Fruit fly (Drosophila melanogaster) whole organism: ENCODE measurements around the gene CG12310.

Experiments used
- CG8478 ChIP-seq: fragments of >200 bp; optimal IDR thresholded peaks from 2 replicates; lab custom pipeline; 2018; ENCODE audit warnings: inconsistent platforms
- Dll ChIP-seq: fragments of >200 bp; optimal IDR thresholded peaks from 2 replicates; lab custom pipeline; 2017
- EcR ChIP-seq, 2 experiments: fragments of >200 bp; optimal IDR thresholded peaks; 2 replicates each; lab custom pipeline; 2017; ENCODE audit warnings: missing biosample characterization in 2 of 2, missing genetic modification characterization in 2 of 2, missing genetic modification reagents in 2 of 2
- pan ChIP-seq: fragments of >200 bp; optimal IDR thresholded peaks from 2 replicates; lab custom pipeline; 2017
- psq ChIP-seq: fragments of >200 bp; optimal IDR thresholded peaks from 2 replicates; lab custom pipeline; 2017
- usp ChIP-seq: fragments of >200 bp; optimal IDR thresholded peaks from 2 replicates; lab custom pipeline; 2017; ENCODE audit warnings: missing biosample characterization, missing genetic modification characterization, mixed read lengths

CG12310 gene

dm6 chr3L:15048091-15048490, 2.5 kb downstream of the CG12310 start:
- TF ChIP-seq usp = no peak
- TF ChIP-seq psq (lab: Kevin White, UChicago) = no peak
- TF ChIP-seq Dll (lab: Kevin White, UChicago) = no peak
- no peak for TF ChIP-seq CG8478
- no peak for TF ChIP-seq pan (lab: Kevin White, UChicago)
- no peak for TF ChIP-seq EcR (GFP tag; optimal IDR thresholded peaks at IDR 0.05; lab: Kevin White, UChicago)

dm6 chr3L:15047606-15048005, 3.0 kb downstream of the CG12310 start:
- TF ChIP-seq psq (lab: Kevin White, UChicago) (no peak), CG8478 (no peak), Dll (lab: Kevin White, UChicago) (no peak)

DNA sequence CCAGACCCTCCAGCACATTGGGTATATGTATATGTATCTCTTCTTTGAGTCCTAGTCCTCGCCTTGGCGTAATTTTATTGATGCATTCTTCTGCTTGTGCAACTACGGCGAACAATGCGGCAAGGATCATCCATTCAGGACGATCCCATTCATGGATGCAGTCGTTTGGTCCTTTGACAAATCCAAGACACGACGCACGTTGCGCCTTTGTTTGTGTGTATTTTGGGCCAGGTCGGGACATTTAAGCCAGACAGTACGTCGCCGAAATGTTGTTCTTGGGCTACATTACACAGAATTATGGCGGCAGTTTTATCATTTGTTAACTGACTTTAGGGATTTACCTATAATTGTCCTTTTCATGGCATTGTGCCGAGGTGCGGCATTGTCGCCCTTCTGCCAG, 5.5 kb downstream of the CG12310 start:
- TF ChIP-seq psq (lab: Kevin White, UChicago) = no peak
- TF ChIP-seq Dll (lab: Kevin White, UChicago) = no peak
- TF ChIP-seq EcR (GFP tag; optimal IDR thresholded peaks at IDR 0.05; lab: Kevin White, UChicago) = no peak
- no peak for TF ChIP-seq pan (lab: Kevin White, UChicago)
- no peak for TF ChIP-seq CG8478
- no peak for TF ChIP-seq usp

DNA sequence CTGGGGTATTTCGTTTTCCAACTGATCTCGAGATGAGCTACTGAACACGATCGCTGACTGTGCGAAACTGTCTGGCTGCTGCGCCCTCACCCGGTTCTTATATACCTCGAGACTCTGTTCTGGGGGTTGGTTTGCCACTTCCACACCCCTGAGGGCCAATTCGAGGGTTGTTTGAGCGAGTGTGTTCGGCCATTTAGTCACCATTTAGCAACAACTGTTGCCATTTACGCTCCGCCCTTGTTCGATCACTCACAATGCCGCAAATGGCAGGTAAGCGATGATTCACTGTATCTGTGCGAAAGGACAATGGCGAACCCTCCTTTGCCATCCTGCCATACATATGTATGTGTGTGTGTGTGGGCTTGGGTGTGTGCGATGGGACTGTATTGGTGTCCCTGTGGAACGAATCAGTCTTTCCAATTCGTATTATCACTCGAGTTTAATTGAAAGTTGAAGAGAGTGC, 6.7 kb downstream of the CG12310 start, which contains the start of gene ind:
TSS of gene ind (minus strand) at position 51 of the 463 bp plus-strand sequence.
- no peak for TF ChIP-seq Dll (lab: Kevin White, UChicago)
- no peak for TF ChIP-seq psq (lab: Kevin White, UChicago)
- no peak for TF ChIP-seq usp
- no peak for TF ChIP-seq EcR (GFP tag; optimal IDR thresholded peaks at IDR 0.05; lab: Kevin White, UChicago)
- TF ChIP-seq pan (lab: Kevin White, UChicago) = no peak
- no peak for TF ChIP-seq CG8478

DNA sequence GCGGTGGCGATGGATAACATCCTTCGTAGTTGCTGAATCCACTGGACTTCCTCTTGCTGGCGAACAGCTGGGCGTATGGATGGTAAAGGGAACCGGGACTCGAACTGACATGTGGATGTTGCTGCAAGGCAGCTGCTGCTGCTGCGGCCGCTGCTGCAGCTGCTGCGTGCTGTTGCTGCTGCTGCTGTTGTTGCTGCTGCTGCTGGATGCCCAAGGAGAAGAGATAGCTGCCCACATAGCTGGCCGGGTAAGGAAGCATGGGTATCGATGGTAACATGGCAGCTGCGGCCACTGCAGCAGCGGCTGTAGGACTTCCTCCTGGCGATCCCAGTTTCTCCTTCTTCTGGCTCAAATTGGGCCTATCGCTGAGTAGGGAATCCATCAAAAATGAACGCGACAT, 7.1 kb downstream of the CG12310 start:
- TF ChIP-seq psq (lab: Kevin White, UChicago) = no peak
- TF ChIP-seq pan (lab: Kevin White, UChicago) = no peak
- TF ChIP-seq EcR (GFP tag; optimal IDR thresholded peaks at IDR 0.05; lab: Kevin White, UChicago) = no peak

- TF ChIP-seq Dll (lab: Kevin White, UChicago) (no peak), CG8478 (no peak), EcR (GFP tag; optimal IDR thresholded peaks at IDR 0.05; lab: Kevin White, UChicago) (no peak), usp (no peak), psq (lab: Kevin White, UChicago) (no peak), pan (lab: Kevin White, UChicago) (no peak)
Observed at dm6 chr3L:15042470-15042869, 8.1 kb downstream of the CG12310 start, which contains the start of gene Rpn12R. Gene Rpn12R (minus strand): TSS chr3L:15042570.

DNA sequence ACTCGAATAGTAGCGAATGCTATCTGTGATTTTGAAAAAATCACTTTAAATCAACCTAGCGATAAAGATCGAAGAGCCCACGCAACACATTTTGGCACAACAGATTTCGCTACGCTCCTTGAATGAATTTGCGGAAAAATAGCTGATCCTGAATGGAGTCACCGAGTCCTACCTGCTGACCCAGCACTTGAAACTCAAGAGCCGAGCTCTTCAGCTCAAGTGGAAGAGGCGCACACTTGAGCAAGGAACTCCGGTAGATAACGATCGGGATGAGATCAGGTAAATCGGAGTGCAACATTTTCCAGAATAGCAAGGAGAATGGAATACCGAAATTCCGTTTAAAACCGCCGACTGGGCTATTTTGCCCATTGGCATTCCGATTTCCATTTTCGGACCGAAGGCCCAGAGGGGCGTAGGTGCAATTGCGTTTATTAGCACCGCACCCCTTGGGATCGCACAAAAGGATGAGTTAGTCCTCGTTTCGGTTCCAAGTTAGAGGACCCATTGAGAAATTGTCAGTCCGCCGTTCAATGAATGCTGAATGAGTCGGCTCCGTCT, 10.2 kb downstream of the CG12310 start:
- TF ChIP-seq CG8478 (no peak), EcR (GFP tag; optimal IDR thresholded peaks at IDR 0.05; lab: Kevin White, UChicago) (no peak), pan (lab: Kevin White, UChicago) (no peak), Dll (lab: Kevin White, UChicago) (no peak), usp (no peak), psq (lab: Kevin White, UChicago) (no peak)

DNA sequence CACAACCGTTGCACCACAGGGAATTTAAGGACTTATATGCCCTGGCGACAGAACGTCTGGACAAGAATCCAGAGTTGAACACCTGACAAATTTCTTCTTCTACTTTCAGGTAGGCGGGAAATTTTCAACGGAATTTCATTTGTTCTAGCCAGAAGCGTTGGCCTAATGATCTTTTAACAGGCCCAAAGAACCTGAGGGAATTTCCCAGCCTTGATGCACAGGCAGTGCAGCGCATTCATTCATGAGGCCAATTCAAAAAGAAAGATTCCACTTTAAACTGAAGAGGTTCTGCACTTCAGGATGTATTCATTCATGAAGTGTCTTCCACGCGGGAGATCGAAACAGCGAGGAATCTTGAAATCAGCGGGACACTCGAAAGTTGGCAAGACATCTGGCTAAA, 11.1 kb downstream of the CG12310 start:
- no peak for TF ChIP-seq pan (lab: Kevin White, UChicago)
- no peak for TF ChIP-seq usp
- TF ChIP-seq Dll (lab: Kevin White, UChicago) = no peak
- TF ChIP-seq psq (lab: Kevin White, UChicago) = no peak
- TF ChIP-seq EcR (GFP tag; optimal IDR thresholded peaks at IDR 0.05; lab: Kevin White, UChicago) = no peak
- TF ChIP-seq CG8478 = no peak

- TF ChIP-seq psq (lab: Kevin White, UChicago) (no peak), EcR (GFP tag; optimal IDR thresholded peaks at IDR 0.05; lab: Kevin White, UChicago) (no peak), pan (lab: Kevin White, UChicago) (no peak), Dll (lab: Kevin White, UChicago) (no peak), CG8478 (no peak), usp (no peak)
Observed at dm6 chr3L:15035585-15035984, 15.0 kb downstream of the CG12310 start.

- TF ChIP-seq psq (lab: Kevin White, UChicago) (no peak), pan (lab: Kevin White, UChicago) (no peak), Dll (lab: Kevin White, UChicago) (no peak)
Observed at dm6 chr3L:15034714-15035076, 15.9 kb downstream of the CG12310 start.

- TF ChIP-seq EcR (GFP tag; optimal IDR thresholded peaks at IDR 0.05; lab: Kevin White, UChicago) (no peak), pan (lab: Kevin White, UChicago) (no peak), Dll (lab: Kevin White, UChicago) (no peak), usp (no peak), CG8478 (no peak), psq (lab: Kevin White, UChicago) (no peak)
Observed at dm6 chr3L:15034061-15034713, 16.4 kb downstream of the CG12310 start.

DNA sequence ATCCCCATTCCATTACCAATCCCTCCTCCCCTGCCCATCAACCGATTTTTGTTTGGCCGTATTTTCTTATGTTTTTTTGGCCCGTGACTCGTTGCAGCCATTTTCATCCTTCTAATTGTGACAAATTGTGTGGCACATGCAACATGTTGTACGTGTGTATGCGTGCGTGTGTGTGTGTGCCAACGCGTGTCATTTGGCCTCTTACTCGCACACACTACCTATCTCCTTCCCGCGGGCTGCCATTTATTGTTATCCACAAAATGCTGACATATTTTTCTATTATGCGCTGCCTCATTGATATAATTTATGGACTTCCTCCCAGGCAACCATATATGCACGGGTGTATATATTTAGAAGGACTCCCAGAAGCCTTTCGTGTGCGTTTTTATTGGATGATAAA, 18.8 kb downstream of the CG12310 start:
- TF ChIP-seq Dll (lab: Kevin White, UChicago) = no peak
- no peak for TF ChIP-seq pan (lab: Kevin White, UChicago)
- TF ChIP-seq psq (lab: Kevin White, UChicago) = no peak
- no peak for TF ChIP-seq usp
- TF ChIP-seq EcR (GFP tag; optimal IDR thresholded peaks at IDR 0.05; lab: Kevin White, UChicago) = no peak
- TF ChIP-seq CG8478 = no peak
